Worm (Caenorhabditis elegans) whole organism, mixed stage, embryonic: ENCODE data around the gene F58A4.6.

ENCODE experiments used
- M03D4.4 ChIP-seq: sonication (generic microtip); optimal IDR thresholded peaks from 2 replicates; lab custom pipeline; 2017; ENCODE audit warnings: mild to moderate bottlenecking, missing genetic modification characterization, missing compliant biosample characterization
- bed-3 ChIP-seq: fragments of 200-800 bp; sonication (Bioruptor generic); optimal IDR thresholded peaks from 3 replicates; lab custom pipeline; 2018; ENCODE audit warnings: mild to moderate bottlenecking, missing genetic modification characterization, moderate library complexity, missing compliant biosample characterization
- blmp-1 ChIP-seq: fragments of 150-350 bp; optimal IDR thresholded peaks from 2 replicates; lab custom pipeline; 2014; ENCODE audit warnings: missing biosample characterization, missing genetic modification characterization
- ceh-43 ChIP-seq: fragments of 200-800 bp; sonication (Bioruptor generic); optimal IDR thresholded peaks from 2 replicates; lab custom pipeline; 2018; ENCODE audit warnings: mild to moderate bottlenecking, missing genetic modification characterization, moderate library complexity, missing compliant biosample characterization
- ceh-83 ChIP-seq: fragments of 200-800 bp; sonication (Bioruptor generic); optimal IDR thresholded peaks from 2 replicates; lab custom pipeline; 2018; ENCODE audit warnings: mild to moderate bottlenecking, missing genetic modification characterization, missing compliant biosample characterization
- ces-1 ChIP-seq: fragments of 150-350 bp; optimal IDR thresholded peaks from 2 replicates; lab custom pipeline; 2014; ENCODE audit warnings: missing biosample characterization, missing genetic modification reagents, missing genetic modification characterization
- cnd-1 ChIP-seq: fragments of 200-800 bp; sonication (Bioruptor generic); optimal IDR thresholded peaks from 2 replicates; lab custom pipeline; 2018; ENCODE audit warnings: mild to moderate bottlenecking, missing genetic modification characterization, missing compliant biosample characterization
- elt-1 ChIP-seq: sonication (generic microtip); optimal IDR thresholded peaks from 2 replicates; lab custom pipeline; 2017; ENCODE audit warnings: missing genetic modification characterization, mild to moderate bottlenecking, missing compliant biosample characterization, antibody characterized with exemption, moderate library complexity, borderline replicate concordance; ENCODE audit not compliant: insufficient read depth
- elt-3 ChIP-seq: fragments of 150-350 bp; optimal IDR thresholded peaks from 2 replicates; lab custom pipeline; 2014; ENCODE audit warnings: missing biosample characterization, missing genetic modification characterization
- flh-1 ChIP-seq: fragments of 200-800 bp; sonication (Bioruptor generic); optimal IDR thresholded peaks from 2 replicates; lab custom pipeline; 2018; ENCODE audit warnings: mild to moderate bottlenecking, missing genetic modification characterization, moderate library complexity, missing compliant biosample characterization
- ham-2 ChIP-seq: fragments of 200-800 bp; sonication (Bioruptor generic); optimal IDR thresholded peaks from 2 replicates; lab custom pipeline; 2018; ENCODE audit warnings: mild to moderate bottlenecking, missing genetic modification characterization, missing compliant biosample characterization
- hlh-1 ChIP-seq: fragments of 150-350 bp; optimal IDR thresholded peaks from 2 replicates; lab custom pipeline; 2014; ENCODE audit warnings: missing biosample characterization, missing genetic modification reagents, missing genetic modification characterization
- lin-13 ChIP-seq: fragments of 150-350 bp; optimal IDR thresholded peaks from 2 replicates; lab custom pipeline; 2014; ENCODE audit warnings: missing biosample characterization, missing genetic modification characterization
- lin-32 ChIP-seq: fragments of 200-800 bp; sonication (Bioruptor generic); optimal IDR thresholded peaks from 2 replicates; lab custom pipeline; 2018; ENCODE audit warnings: mild to moderate bottlenecking, missing genetic modification characterization, missing compliant biosample characterization
- lsy-2 ChIP-seq: fragments of 150-350 bp; optimal IDR thresholded peaks from 2 replicates; lab custom pipeline; 2014; ENCODE audit warnings: missing biosample characterization, missing genetic modification characterization
- mep-1 ChIP-seq: fragments of 150-350 bp; optimal IDR thresholded peaks from 2 replicates; lab custom pipeline; 2017; ENCODE audit warnings: missing biosample characterization, missing genetic modification reagents, missing genetic modification characterization, inconsistent platforms
- nhr-12 ChIP-seq: fragments of 150-350 bp; optimal IDR thresholded peaks from 2 replicates; lab custom pipeline; 2014; ENCODE audit warnings: missing biosample characterization, missing genetic modification characterization
- nhr-2 ChIP-seq: fragments of 150-350 bp; optimal IDR thresholded peaks from 2 replicates; lab custom pipeline; 2014; ENCODE audit warnings: missing biosample characterization, missing genetic modification characterization
- nhr-237 ChIP-seq: fragments of 150-350 bp; optimal IDR thresholded peaks from 2 replicates; lab custom pipeline; 2014; ENCODE audit warnings: missing biosample characterization, missing genetic modification characterization
- nhr-76 ChIP-seq: sonication (generic microtip); optimal IDR thresholded peaks from 2 replicates; lab custom pipeline; 2017; ENCODE audit warnings: missing biosample characterization, missing genetic modification characterization
- pha-4 ChIP-seq: fragments of 150-350 bp; optimal IDR thresholded peaks from 2 replicates; lab custom pipeline; 2018; ENCODE audit warnings: missing biosample characterization, missing genetic modification reagents, missing genetic modification characterization
- sem-2 ChIP-seq: fragments of 200-800 bp; sonication (Bioruptor generic); optimal IDR thresholded peaks from 2 replicates; lab custom pipeline; 2018; ENCODE audit warnings: mild to moderate bottlenecking, missing genetic modification characterization, missing compliant biosample characterization
- snpc-4 ChIP-seq: fragments of 150-350 bp; optimal IDR thresholded peaks from 2 replicates; lab custom pipeline; 2014; ENCODE audit warnings: missing biosample characterization, missing genetic modification characterization
- tbx-8 ChIP-seq: fragments of 200-800 bp; sonication (Bioruptor generic); optimal IDR thresholded peaks from 2 replicates; lab custom pipeline; 2018; ENCODE audit warnings: mild to moderate bottlenecking, missing genetic modification characterization, moderate library complexity, missing compliant biosample characterization
- unc-39 ChIP-seq: fragments of 150-350 bp; optimal IDR thresholded peaks from 2 replicates; lab custom pipeline; 2014; ENCODE audit warnings: missing biosample characterization, missing genetic modification characterization
- zip-8 ChIP-seq: fragments of 150-350 bp; optimal IDR thresholded peaks from 2 replicates; lab custom pipeline; 2014; ENCODE audit warnings: missing biosample characterization, missing genetic modification characterization
- ztf-11 ChIP-seq: fragments of 150-350 bp; optimal IDR thresholded peaks from 2 replicates; lab custom pipeline; 2014; ENCODE audit warnings: missing biosample characterization, missing genetic modification characterization

Gene F58A4.6

DNA sequence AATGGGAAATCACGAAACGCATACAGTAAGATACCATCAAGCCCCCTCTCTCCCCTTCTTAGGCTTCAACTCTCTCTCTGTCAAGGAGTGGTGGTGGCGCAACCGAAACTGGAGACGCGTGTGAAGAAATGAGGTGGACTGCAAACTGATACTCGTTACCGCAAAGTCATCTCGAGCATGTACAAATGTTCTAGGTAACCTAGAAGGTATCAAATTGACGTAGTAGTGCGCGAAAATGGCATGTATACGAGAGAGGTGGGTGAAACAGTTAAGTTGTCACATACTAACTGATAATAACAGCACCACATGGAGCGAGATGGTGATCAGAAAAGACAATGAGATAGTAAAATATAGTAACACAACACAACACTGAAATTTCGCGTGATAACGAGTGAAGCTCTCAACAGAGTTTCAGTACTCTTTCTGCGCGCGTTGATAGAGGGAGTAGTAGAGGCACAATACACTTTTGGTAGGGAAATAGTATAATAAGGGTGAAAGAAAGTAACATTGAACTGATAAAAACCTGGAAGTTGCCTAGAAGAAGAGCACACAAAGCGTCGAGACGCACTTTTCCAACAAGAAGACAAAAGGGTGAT lies 24.0 kb downstream of the F58A4.6 start:
- no peak for TF ChIP-seq elt-3
- no peak for TF ChIP-seq ceh-83 (GFP tag; lab: Kevin White, UChicago)
- TF ChIP-seq lin-13 (tag; lab: Kevin White, UChicago), result no peak
- TF ChIP-seq ceh-43 (GFP tag; lab: Kevin White, UChicago), result no peak
- no peak for TF ChIP-seq nhr-237
- TF ChIP-seq hlh-1 (tag; lab: Kevin White, UChicago), result no peak
- no peak for TF ChIP-seq cnd-1 (tag; lab: Kevin White, UChicago)
- TF ChIP-seq sem-2, result no peak
- no peak for TF ChIP-seq ham-2 (GFP tag; lab: Kevin White, UChicago)
- TF ChIP-seq M03D4.4 (tag; lab: Kevin White, UChicago), result no peak

DNA sequence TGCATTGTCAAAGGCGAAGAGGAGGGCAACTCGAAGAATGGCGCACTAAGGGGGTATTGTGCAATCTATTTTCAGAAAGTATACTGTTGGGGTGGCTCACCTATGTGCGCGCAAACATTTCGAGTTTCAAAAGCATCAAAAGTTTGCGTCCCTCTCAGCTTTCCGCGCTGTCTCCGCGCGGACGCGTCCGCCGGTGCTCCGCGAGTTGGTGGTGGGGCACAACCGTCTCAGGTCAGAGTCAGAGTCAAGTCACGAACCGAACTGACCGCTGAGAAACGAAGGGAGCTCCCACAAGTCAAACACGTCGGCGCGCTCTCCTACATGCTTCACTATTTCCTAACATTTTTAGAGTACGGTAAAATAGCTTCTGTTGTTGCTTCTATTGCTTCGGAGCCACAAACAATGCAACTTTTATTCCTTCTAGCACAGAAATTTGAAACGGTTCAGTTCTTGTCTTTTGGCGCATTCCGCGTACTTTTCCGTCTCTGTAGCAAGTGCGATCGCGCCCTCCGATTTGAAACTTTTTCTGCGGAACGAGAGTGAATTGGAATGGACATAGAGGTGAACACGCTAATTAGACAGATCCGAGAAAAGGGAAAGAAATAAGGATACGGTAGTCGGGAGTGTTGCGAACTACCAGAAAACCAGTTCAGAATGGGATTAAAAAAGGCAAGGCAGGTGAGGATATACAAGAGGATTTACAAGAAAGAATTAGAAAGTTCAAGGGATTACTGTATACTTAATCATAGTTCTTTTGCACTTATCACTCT lies 25.2 kb downstream of the F58A4.6 start:
- TF ChIP-seq snpc-4 (tag; lab: Kevin White, UChicago) (no peak), mep-1 (tag; lab: Kevin White, UChicago) (no peak), lsy-2 (tag; lab: Kevin White, UChicago) (no peak), blmp-1 (tag; lab: Kevin White, UChicago) (peak; percentile 43), nhr-12 (tag; lab: Kevin White, UChicago) (no peak)

DNA sequence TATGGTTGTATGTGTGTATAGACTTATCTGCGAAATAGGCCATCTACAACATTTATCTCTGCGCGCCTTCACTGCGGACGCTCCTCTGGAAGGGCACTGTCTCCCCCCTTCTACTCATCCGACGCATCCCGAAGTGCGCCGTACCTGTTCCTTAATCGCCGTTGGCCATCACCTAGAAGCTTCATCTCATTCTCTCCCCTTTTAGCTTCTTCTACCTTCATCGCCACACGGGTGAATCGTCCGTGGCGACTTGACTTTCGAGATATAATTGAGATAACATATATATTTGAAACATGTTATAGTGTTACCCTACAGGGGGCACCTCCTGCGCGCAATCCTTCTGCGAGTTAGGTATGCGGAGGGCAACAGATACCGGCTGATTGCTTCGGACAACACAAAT lies 27.8 kb downstream of the F58A4.6 start:
- peak; percentile 58 for TF ChIP-seq elt-1 (tag; lab: Kevin White, UChicago)
- no peak for TF ChIP-seq snpc-4 (tag; lab: Kevin White, UChicago)
- TF ChIP-seq ham-2 (GFP tag; lab: Kevin White, UChicago), result peak; percentile 87
- TF ChIP-seq, all 35 proteins: peak for 2

DNA sequence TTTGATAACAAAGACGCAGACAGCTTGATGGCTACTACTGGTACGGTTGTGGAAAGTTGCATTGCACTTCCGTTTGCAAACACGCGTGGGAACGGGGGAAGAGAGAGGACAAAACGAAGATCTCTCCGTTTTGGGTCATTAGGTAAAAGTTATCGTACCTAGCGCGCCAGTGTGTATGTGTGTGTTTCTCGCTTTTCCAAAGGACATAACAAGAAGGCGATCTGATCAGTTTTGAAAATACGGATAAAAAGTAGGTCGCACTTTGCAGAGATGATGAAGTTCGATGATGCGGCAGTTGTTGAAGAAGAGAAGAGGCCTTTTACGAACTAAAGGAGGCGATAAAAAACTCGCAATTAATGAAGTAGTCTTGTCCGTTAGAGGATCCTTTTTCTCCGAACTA lies 30.8 kb downstream of the F58A4.6 start:
- no peak for TF ChIP-seq ces-1 (GFP tag; lab: Kevin White, UChicago)
- TF ChIP-seq pha-4 (tag; lab: Kevin White, UChicago), result no peak
- TF ChIP-seq lin-32 (GFP tag; lab: Kevin White, UChicago), result no peak
- no peak for TF ChIP-seq blmp-1 (tag; lab: Kevin White, UChicago)

DNA sequence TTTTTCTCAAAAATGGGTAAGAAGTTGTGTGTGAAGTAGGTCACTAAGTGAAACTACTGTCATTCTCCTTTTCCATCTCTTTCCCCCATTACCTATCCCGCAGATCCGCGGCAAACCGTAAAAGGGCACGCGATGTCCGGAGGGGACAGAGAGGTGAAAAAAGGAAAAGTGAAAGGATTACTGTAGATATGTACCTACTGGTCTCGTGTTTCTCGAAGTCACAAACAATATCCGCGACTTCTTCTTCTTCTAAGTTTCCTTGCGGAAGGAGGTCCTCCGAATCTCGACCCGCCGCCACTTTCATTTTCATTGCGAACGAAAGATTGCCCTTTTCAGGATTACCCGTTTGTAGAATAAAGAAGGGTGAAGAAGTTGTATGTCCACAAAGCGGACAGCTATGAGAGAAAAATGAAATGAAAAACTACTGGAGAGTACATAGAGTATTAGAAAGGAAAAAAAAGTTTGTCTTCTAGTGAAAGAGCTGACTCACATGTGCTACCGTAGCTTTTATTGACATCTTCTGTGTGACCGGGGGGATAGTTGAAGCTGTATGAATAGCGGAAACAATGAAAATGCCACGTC lies 32.2 kb downstream of the F58A4.6 start:
- no peak for TF ChIP-seq nhr-12 (tag; lab: Kevin White, UChicago)
- TF ChIP-seq ceh-43 (GFP tag; lab: Kevin White, UChicago), result no peak
- peak; percentile 3 for TF ChIP-seq mep-1 (tag; lab: Kevin White, UChicago)
- peak; percentile 60 for TF ChIP-seq ham-2 (GFP tag; lab: Kevin White, UChicago)
- no peak for TF ChIP-seq zip-8 (tag; lab: Kevin White, UChicago)
- TF ChIP-seq bed-3 (GFP tag; lab: Kevin White, UChicago), result no peak
- TF ChIP-seq sem-2, result no peak
- TF ChIP-seq nhr-2 (tag; lab: Kevin White, UChicago), result no peak
- TF ChIP-seq lin-32 (GFP tag; lab: Kevin White, UChicago), result no peak
- TF ChIP-seq cnd-1 (tag; lab: Kevin White, UChicago), result no peak
- no peak for TF ChIP-seq nhr-76 (tag; lab: Kevin White, UChicago)
- no peak for TF ChIP-seq unc-39 (tag; lab: Kevin White, UChicago)
- no peak for TF ChIP-seq tbx-8 (GFP tag; lab: Kevin White, UChicago)
- TF ChIP-seq blmp-1 (tag; lab: Kevin White, UChicago), result peak; percentile 94
- TF ChIP-seq snpc-4 (tag; lab: Kevin White, UChicago), result no peak
- TF ChIP-seq lin-13 (tag; lab: Kevin White, UChicago), result no peak
- TF ChIP-seq ztf-11 (tag; lab: Kevin White, UChicago), result no peak
- TF ChIP-seq nhr-237, result no peak
- TF ChIP-seq flh-1 (GFP tag; lab: Kevin White, UChicago), result no peak
- peak; percentile 37 for TF ChIP-seq lsy-2 (tag; lab: Kevin White, UChicago)
- TF ChIP-seq, all 35 proteins: peak for 4
